Fruit fly (Drosophila melanogaster) whole organism, embryonic: ENCODE results near the gene CG15473.

Experiments
- CG10209 ChIP-seq: fragments of 200-800 bp; sonication (Bioruptor generic); optimal IDR thresholded peaks from 3 replicates; lab custom pipeline; 2017; ENCODE audit warnings: missing biosample characterization, mild to moderate bottlenecking, missing genetic modification characterization, missing genetic modification reagents
- CG10366 ChIP-seq: fragments of 200-800 bp; sonication (Bioruptor generic); IDR thresholded peaks from 2 replicates; pipeline ENCODE4 v1.3.6; 2022; ENCODE audit warnings: missing biosample characterization, missing genetic modification characterization
- CG10543 ChIP-seq: fragments of 200-800 bp; sonication (Bioruptor generic); optimal IDR thresholded peaks from 3 replicates; lab custom pipeline; 2017; ENCODE audit warnings: missing biosample characterization, mild to moderate bottlenecking, missing genetic modification characterization, moderate library complexity
- CG11247 ChIP-seq: fragments of 200-800 bp; sonication (Bioruptor generic); IDR thresholded peaks from 2 replicates; pipeline ENCODE4 v1.3.6; 2022; ENCODE audit warnings: missing biosample characterization, missing genetic modification characterization
- CG11504 ChIP-seq: fragments of 200-800 bp; sonication (Bioruptor generic); optimal IDR thresholded peaks from 3 replicates; lab custom pipeline; 2019; ENCODE audit warnings: missing biosample characterization, mild to moderate bottlenecking, missing genetic modification characterization, moderate library complexity
- CG11723 ChIP-seq: fragments of 200-800 bp; sonication (Bioruptor generic); optimal IDR thresholded peaks from 2 replicates; lab custom pipeline; 2017; ENCODE audit warnings: missing biosample characterization, mild to moderate bottlenecking, missing genetic modification characterization
- CG12391 ChIP-seq: fragments of 200-800 bp; sonication (Bioruptor generic); optimal IDR thresholded peaks from 3 replicates; lab custom pipeline; 2018; ENCODE audit warnings: missing biosample characterization, mild to moderate bottlenecking, missing genetic modification characterization, moderate library complexity
- CG12744 ChIP-seq: fragments of 200-800 bp; sonication (Bioruptor generic); optimal IDR thresholded peaks from 2 replicates; lab custom pipeline; 2016; ENCODE audit warnings: missing biosample characterization, missing genetic modification characterization
- CG15696 ChIP-seq: fragments of 200-800 bp; sonication (Bioruptor generic); optimal IDR thresholded peaks from 2 replicates; lab custom pipeline; 2019; ENCODE audit warnings: missing biosample characterization, mild to moderate bottlenecking, missing genetic modification characterization, moderate library complexity
- CG16779 ChIP-seq: fragments of 200-800 bp; sonication (Bioruptor generic); IDR thresholded peaks from 2 replicates; pipeline ENCODE4 v1.3.6; 2022; ENCODE audit warnings: missing biosample characterization, missing genetic modification characterization
- CG17186 ChIP-seq: fragments of 200-800 bp; sonication (Bioruptor generic); optimal IDR thresholded peaks from 3 replicates; lab custom pipeline; 2017; ENCODE audit warnings: missing biosample characterization, missing genetic modification reagents, missing genetic modification characterization
- CG17912 ChIP-seq: fragments of 200-800 bp; sonication (Bioruptor generic); optimal IDR thresholded peaks from 2 replicates; lab custom pipeline; 2018; ENCODE audit warnings: missing biosample characterization, mild to moderate bottlenecking, missing genetic modification characterization
- CG18262 ChIP-seq: fragments of 200-800 bp; optimal IDR thresholded peaks from 3 replicates; lab custom pipeline; 2019; ENCODE audit warnings: missing biosample characterization, mild to moderate bottlenecking, missing genetic modification characterization, moderate library complexity
- CG1832 ChIP-seq: fragments of 200-800 bp; sonication (Bioruptor generic); optimal IDR thresholded peaks from 2 replicates; lab custom pipeline; 2017; ENCODE audit warnings: missing biosample characterization, mild to moderate bottlenecking, missing genetic modification characterization, inconsistent platforms
- CG30403 ChIP-seq: fragments of 200-800 bp; sonication (Bioruptor generic); optimal IDR thresholded peaks from 3 replicates; lab custom pipeline; 2016; ENCODE audit warnings: missing biosample characterization, missing genetic modification characterization
- CG31388 ChIP-seq: fragments of 200-800 bp; sonication (Bioruptor generic); optimal IDR thresholded peaks from 2 replicates; lab custom pipeline; 2016; ENCODE audit warnings: missing biosample characterization, missing genetic modification characterization
- CG33213 ChIP-seq: fragments of 200-800 bp; sonication (Bioruptor generic); optimal IDR thresholded peaks from 3 replicates; lab custom pipeline; 2016; ENCODE audit warnings: missing biosample characterization, missing genetic modification characterization
- CG4730 ChIP-seq: fragments of 200-800 bp; sonication (Bioruptor generic); IDR thresholded peaks from 2 replicates; pipeline ENCODE4 v1.3.6; 2022; ENCODE audit warnings: missing biosample characterization, missing genetic modification characterization
- CG6689 ChIP-seq: fragments of 200-800 bp; sonication (Bioruptor generic); IDR thresholded peaks from 2 replicates; pipeline ENCODE4 v1.3.6; 2022; ENCODE audit warnings: missing biosample characterization, missing genetic modification characterization
- CG7357 ChIP-seq: fragments of 200-800 bp; sonication (Bioruptor generic); IDR thresholded peaks from 3 replicates; pipeline ENCODE4 v1.3.6; 2022; ENCODE audit warnings: missing biosample characterization, missing genetic modification characterization
- Doc2 ChIP-seq: fragments of 200-800 bp; sonication (Bioruptor generic); IDR thresholded peaks from 2 replicates; pipeline ENCODE4 v1.3.6; 2022; ENCODE audit warnings: missing biosample characterization, missing genetic modification characterization
- Dref ChIP-seq: fragments of 200-800 bp; sonication (Bioruptor generic); IDR thresholded peaks from 2 replicates; pipeline ENCODE4 v1.3.6; 2022; ENCODE audit warnings: missing biosample characterization, missing genetic modification characterization
- Drgx ChIP-seq: fragments of 200-800 bp; sonication (Bioruptor generic); IDR thresholded peaks from 2 replicates; pipeline ENCODE4 v1.3.6; 2022; ENCODE audit warnings: missing biosample characterization, missing genetic modification characterization
- GATAe ChIP-seq: fragments of 200-800 bp; sonication (Bioruptor generic); conservative IDR thresholded peaks from 2 replicates; pipeline ENCODE4 v1.3.6; 2022; ENCODE audit warnings: missing biosample characterization, missing genetic modification characterization
- Gsc ChIP-seq: fragments of 200-800 bp; sonication (Bioruptor generic); IDR thresholded peaks from 2 replicates; pipeline ENCODE4 v1.3.6; 2022; ENCODE audit warnings: missing biosample characterization, missing genetic modification characterization
- H15 ChIP-seq: fragments of 200-800 bp; sonication (Bioruptor generic); IDR thresholded peaks from 3 replicates; pipeline ENCODE4 v1.3.6; 2022; ENCODE audit warnings: missing biosample characterization, missing genetic modification characterization
- Hr3 ChIP-seq: fragments of 200-800 bp; sonication (Bioruptor generic); optimal IDR thresholded peaks from 3 replicates; lab custom pipeline; 2016; ENCODE audit warnings: missing biosample characterization, missing genetic modification characterization
- Rfx ChIP-seq: fragments of 200-800 bp; sonication (Bioruptor generic); IDR thresholded peaks from 2 replicates; pipeline ENCODE4 v1.3.6; 2022; ENCODE audit warnings: missing biosample characterization, missing genetic modification characterization
- Sin3A ChIP-seq: fragments of >200 bp; optimal IDR thresholded peaks from 2 replicates; lab custom pipeline; 2018
- Sox100B ChIP-seq: fragments of 200-800 bp; sonication (Bioruptor generic); optimal IDR thresholded peaks from 3 replicates; lab custom pipeline; 2018; ENCODE audit warnings: missing biosample characterization, mild to moderate bottlenecking, missing genetic modification characterization
- Stat92E ChIP-seq, 3 experiments: fragments of >200 bp in 2 of 3; fragments of 200-800 bp in 1 of 3; sonication (Bioruptor generic) in 1 of 3; optimal IDR thresholded peaks; 2 replicates each; lab custom pipeline; 2017 to 2019; ENCODE audit warnings: missing biosample characterization in 3 of 3, missing genetic modification characterization in 3 of 3, mild to moderate bottlenecking in 1 of 3, moderate library complexity in 1 of 3
- ara ChIP-seq: fragments of 200-800 bp; sonication (Bioruptor generic); IDR thresholded peaks from 2 replicates; pipeline ENCODE4 v1.3.6; 2022; ENCODE audit warnings: missing biosample characterization, missing genetic modification characterization
- ci ChIP-seq: fragments of 200-800 bp; sonication (Bioruptor generic); IDR thresholded peaks from 3 replicates; pipeline ENCODE4 v1.3.6; 2022; ENCODE audit warnings: missing biosample characterization, missing genetic modification characterization
- dimm ChIP-seq: fragments of 200-800 bp; sonication (Bioruptor generic); IDR thresholded peaks from 2 replicates; pipeline ENCODE4 v1.3.6; 2022; ENCODE audit warnings: missing biosample characterization, missing genetic modification characterization
- esg ChIP-seq: fragments of 200-800 bp; sonication (Bioruptor generic); conservative IDR thresholded peaks from 2 replicates; pipeline ENCODE4 v1.3.6; 2022; ENCODE audit warnings: missing biosample characterization, missing genetic modification characterization
- gfzf ChIP-seq: fragments of 200-800 bp; sonication (Bioruptor generic); optimal IDR thresholded peaks from 2 replicates; lab custom pipeline; 2016; ENCODE audit warnings: missing biosample characterization, mild to moderate bottlenecking, missing genetic modification characterization, moderate library complexity
- hb ChIP-seq: fragments of 200-800 bp; sonication (Bioruptor generic); IDR thresholded peaks from 3 replicates; pipeline ENCODE4 v1.3.6; 2022; ENCODE audit warnings: missing biosample characterization, missing genetic modification characterization; ENCODE audit not compliant: partially characterized antibody
- hth ChIP-seq: fragments of >200 bp; optimal IDR thresholded peaks from 2 replicates; lab custom pipeline; 2017; ENCODE audit warnings: inconsistent platforms
- luna ChIP-seq: fragments of 200-800 bp; sonication (Bioruptor generic); optimal IDR thresholded peaks from 2 replicates; lab custom pipeline; 2016; ENCODE audit warnings: missing biosample characterization, missing genetic modification characterization
- nau ChIP-seq: fragments of 200-800 bp; sonication (Bioruptor generic); optimal IDR thresholded peaks from 3 replicates; lab custom pipeline; 2017; ENCODE audit warnings: missing biosample characterization, mild to moderate bottlenecking, missing genetic modification characterization, missing genetic modification reagents
- onecut ChIP-seq: fragments of 200-800 bp; sonication (Bioruptor generic); IDR thresholded peaks from 2 replicates; pipeline ENCODE4 v1.3.6; 2022; ENCODE audit warnings: missing biosample characterization, missing genetic modification characterization
- peb ChIP-seq: fragments of 200-800 bp; sonication (Bioruptor generic); IDR thresholded peaks from 2 replicates; pipeline ENCODE4 v1.3.6; 2022; ENCODE audit warnings: missing biosample characterization, missing genetic modification characterization
- salm ChIP-seq: fragments of 200-800 bp; sonication (Bioruptor generic); optimal IDR thresholded peaks from 2 replicates; lab custom pipeline; 2018; ENCODE audit warnings: missing biosample characterization, mild to moderate bottlenecking, missing genetic modification characterization
- sqz ChIP-seq: fragments of 200-800 bp; sonication (Bioruptor generic); optimal IDR thresholded peaks from 3 replicates; lab custom pipeline; 2018; ENCODE audit warnings: missing biosample characterization, mild to moderate bottlenecking, missing genetic modification characterization
- sr ChIP-seq: fragments of 200-800 bp; sonication (Bioruptor generic); IDR thresholded peaks from 3 replicates; pipeline ENCODE4 v1.3.6; 2022; ENCODE audit warnings: missing biosample characterization, missing genetic modification characterization
- sug ChIP-seq: fragments of 200-800 bp; optimal IDR thresholded peaks from 2 replicates; lab custom pipeline; 2019; ENCODE audit warnings: missing biosample characterization, mild to moderate bottlenecking, missing genetic modification characterization, moderate library complexity
- z ChIP-seq: fragments of 200-800 bp; sonication (Bioruptor generic); IDR thresholded peaks from 3 replicates; pipeline ENCODE4 v1.3.6; 2022; ENCODE audit warnings: missing biosample characterization, missing genetic modification characterization
- zfh1 ChIP-seq: fragments of 200-800 bp; sonication (Bioruptor generic); IDR thresholded peaks from 3 replicates; pipeline ENCODE4 v1.3.6; 2022; ENCODE audit warnings: missing biosample characterization, missing genetic modification characterization

The CG15473 gene

DNA sequence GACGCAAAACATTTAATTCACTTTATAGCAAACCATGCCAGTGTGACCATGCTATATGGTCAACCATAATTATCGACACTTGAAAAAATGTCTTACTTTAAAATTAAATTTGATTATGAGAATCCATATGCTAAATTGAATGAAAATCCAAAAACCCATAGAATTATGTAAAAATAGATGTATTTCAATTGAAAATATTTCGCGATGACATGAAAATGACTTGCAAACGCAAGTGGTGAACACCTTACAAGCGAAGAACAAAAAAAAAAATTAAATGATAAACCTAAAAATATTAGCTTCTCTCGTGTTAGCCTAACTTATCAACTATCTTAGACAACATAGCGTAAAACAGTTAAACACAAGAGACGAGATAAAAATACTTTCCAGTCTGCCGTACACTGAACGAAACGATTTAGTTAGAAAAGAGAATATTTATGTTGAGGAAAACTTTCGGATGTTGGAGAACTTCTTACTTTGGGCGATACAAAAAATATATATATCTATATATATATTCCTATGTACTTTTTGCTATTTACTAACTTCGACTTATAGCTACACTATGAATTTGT, 25.6 kb upstream of the CG15473 start (continued):
- no peak for TF ChIP-seq Dref (GFP tag; lab: Robert Waterston, UW)
- 0 out of 2 replicates have a peak, but pooled peaks have one; percentile 19 for TF ChIP-seq CG4730
- peak; percentile 51 for TF ChIP-seq CG10209 (GFP tag; lab: Kevin White, UChicago)
- no peak for TF ChIP-seq sug
- no peak for TF ChIP-seq CG10543 (GFP tag; lab: Kevin White, UChicago)
- peak; percentile 76 for TF ChIP-seq CG30403 (GFP tag; lab: Kevin White, UChicago)
- TF ChIP-seq Hr3: peak; percentile 46
- peak; percentile 41 for TF ChIP-seq CG12744 (GFP tag; lab: Kevin White, UChicago)
- peak; percentile 11 for TF ChIP-seq CG33213 (GFP tag; lab: Kevin White, UChicago)
- TF ChIP-seq hth: no peak
- TF ChIP-seq hb (GFP tag; lab: Robert Waterston, UW): no peak
- no peak for TF ChIP-seq CG17912 (GFP tag; lab: Kevin White, UChicago)
- peak; percentile 43; the same call in 2 of the 3 replicates for TF ChIP-seq CG7357 (GFP tag; lab: Robert Waterston, UW)
- peak; percentile 53; the same call in 1 of the 3 replicates for TF ChIP-seq zfh1 (GFP tag; lab: Robert Waterston, UW)
- TF ChIP-seq, all 482 proteins: peak for 229

DNA sequence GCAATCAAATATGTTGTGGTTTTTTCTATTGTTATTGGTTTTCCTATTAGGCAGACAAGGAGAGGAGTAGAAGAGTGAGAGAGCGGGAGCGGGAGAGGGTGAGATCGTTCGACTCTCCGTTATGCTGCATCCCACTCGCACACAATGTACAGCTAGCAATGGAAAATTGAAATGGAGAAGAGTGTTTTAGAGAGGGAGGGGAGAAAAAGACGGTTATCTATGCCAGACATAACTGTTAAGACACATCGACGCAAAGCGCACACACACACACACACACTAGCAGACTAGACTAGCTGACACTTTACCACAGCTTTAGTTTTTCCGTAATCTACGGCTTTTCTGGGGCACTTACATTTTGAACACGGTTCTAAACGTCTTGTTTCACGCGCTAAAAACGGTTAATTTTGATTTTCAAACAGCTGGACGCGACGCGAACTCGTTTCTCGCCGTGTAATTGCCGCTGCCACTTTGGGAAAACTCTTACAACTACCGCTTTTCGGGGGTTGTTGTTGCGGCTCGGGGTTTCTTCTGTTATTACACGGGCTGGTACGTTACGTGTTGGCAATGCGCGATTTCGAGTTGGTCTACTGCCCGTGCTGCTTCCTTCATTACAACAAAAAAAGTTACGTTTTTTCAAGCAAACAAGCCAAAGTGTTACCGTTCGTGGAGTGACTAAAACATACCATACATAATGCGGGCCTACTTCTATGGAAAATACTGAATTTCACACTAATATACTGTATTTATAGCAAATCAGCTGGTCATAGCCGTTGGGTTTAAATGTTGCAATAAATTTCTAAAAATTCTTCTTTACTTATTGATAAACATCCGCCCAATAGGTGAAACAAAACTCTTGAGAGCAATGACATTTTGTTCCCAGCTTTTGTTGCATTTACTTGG, 24.9 kb upstream of the CG15473 start, which contains the start of gene fzr:
Gene fzr (minus strand): TSS at position 625 of the 900 bp plus-strand sequence.
- TF ChIP-seq CG18262 (tag; lab: Kevin White, UChicago): no peak
- no peak for TF ChIP-seq CG6689 (GFP tag; lab: Robert Waterston, UW)
- TF ChIP-seq CG16779: 0 out of 2 replicates have a peak, but pooled peaks have one; percentile 14
- TF ChIP-seq peb (GFP tag; lab: Robert Waterston, UW): no peak
- TF ChIP-seq Gsc (GFP tag; lab: Robert Waterston, UW): no peak
- no peak for TF ChIP-seq ara (GFP tag; lab: Robert Waterston, UW)
- TF ChIP-seq CG17912 (GFP tag; lab: Kevin White, UChicago): no peak
- peak; percentile 30; the same call in 1 of the 2 replicates for TF ChIP-seq Drgx
- TF ChIP-seq esg (GFP tag; lab: Robert Waterston, UW): no peak
- no peak for TF ChIP-seq nau
- no peak for TF ChIP-seq CG11723 (GFP tag; lab: Kevin White, UChicago)
- TF ChIP-seq Rfx (GFP tag; lab: Robert Waterston, UW): no peak
- no peak for TF ChIP-seq CG17186 (GFP tag; lab: Kevin White, UChicago)
- peak; percentile 69 for TF ChIP-seq CG1832
- no peak for TF ChIP-seq z (GFP tag; lab: Robert Waterston, UW)
- TF ChIP-seq Sin3A (lab: Kevin White, UChicago): peak; percentile 29
- no peak for TF ChIP-seq dimm (GFP tag; lab: Robert Waterston, UW)
- no peak for TF ChIP-seq CG10366 (GFP tag; lab: Robert Waterston, UW)
- no peak for TF ChIP-seq onecut
- peak; percentile 91 for TF ChIP-seq gfzf (GFP tag; lab: Kevin White, UChicago)
- TF ChIP-seq sqz: peak; percentile 46
- no peak for TF ChIP-seq salm (tag; lab: Kevin White, UChicago)
- TF ChIP-seq sr (GFP tag; lab: Robert Waterston, UW): no peak
- no peak for TF ChIP-seq Stat92E (GFP tag; optimal IDR thresholded peaks at IDR 0.05; lab: Kevin White, UChicago)
- TF ChIP-seq CG11504 (tag; lab: Kevin White, UChicago): no peak
- TF ChIP-seq luna (GFP tag; lab: Kevin White, UChicago): no peak
- no peak for TF ChIP-seq CG12391 (tag; lab: Kevin White, UChicago)
- no peak for TF ChIP-seq CG11247 (GFP tag; lab: Robert Waterston, UW)
- TF ChIP-seq ci (GFP tag; lab: Robert Waterston, UW): peak; percentile 53; the same call in 2 of the 3 replicates
- TF ChIP-seq GATAe (GFP tag; lab: Robert Waterston, UW): no peak
- TF ChIP-seq Doc2 (GFP tag; lab: Robert Waterston, UW): no peak
- TF ChIP-seq Sox100B (GFP tag; lab: Kevin White, UChicago): no peak
- no peak for TF ChIP-seq CG31388
- TF ChIP-seq CG15696: no peak
- 0 out of 3 replicates have a peak, but pooled peaks have one; percentile 29 for TF ChIP-seq H15 (GFP tag; lab: Robert Waterston, UW)
